Worm (Caenorhabditis elegans): Measurements from ENCODE around the gene K03D3.2.

K03D3.2 gene

ce11 chrIV:16346514-16346913 is 18.1 kb upstream of the K03D3.2 start, which contains the start of gene C35D6.3:
Gene C35D6.3 (plus strand): TSS chrIV:16346814.
- TF ChIP-seq rnt-1 (tag; optimal IDR thresholded peaks at IDR 0.05) (no peak), aly-2 (tag; optimal IDR thresholded peaks at IDR 0.05) (no peak), ets-5 (GFP tag; IDR thresholded peaks at IDR 0.05) (no peak), nhr-77 (tag; optimal IDR thresholded peaks at IDR 0.05) (no peak), zag-1 (tag; optimal IDR thresholded peaks at IDR 0.05) (no peak), ceh-8 (GFP tag; optimal IDR thresholded peaks at IDR 0.05) (no peak), ceh-88 (GFP tag; IDR thresholded peaks at IDR 0.05) (no peak), ceh-82 (tag; optimal IDR thresholded peaks at IDR 0.05) (no peak), hlh-4 (tag; optimal IDR thresholded peaks at IDR 0.05) (no peak), lsy-2 (tag; optimal IDR thresholded peaks at IDR 0.05) (no peak), mef-2 (tag; optimal IDR thresholded peaks at IDR 0.05) (no peak), nhr-76 (tag; optimal IDR thresholded peaks at IDR 0.05) (no peak)

ce11 chrIV:16336721-16337120 is 8.3 kb upstream of the K03D3.2 start, which contains the start of gene C35D6.13:
Gene C35D6.13 (plus strand): TSS chrIV:16337021.
- TF ChIP-seq dpl-1 (GFP tag; optimal IDR thresholded peaks at IDR 0.05) (no peak), nhr-19 (GFP tag; conservative IDR thresholded peaks at IDR 0.05) (no peak), nhr-90 (tag; optimal IDR thresholded peaks at IDR 0.05; ENCODE audit: poor library complexity) (no peak), nhr-85 (tag) (peak; percentile 1)

ce11 chrIV:16335037-16335436 is 6.6 kb upstream of the K03D3.2 start, which contains the start of gene srz-38:
Gene srz-38 (plus strand): TSS chrIV:16335337.
- TF ChIP-seq isw-1 (GFP tag; IDR thresholded peaks at IDR 0.05) (no peak), C34B4.2 (tag; optimal IDR thresholded peaks at IDR 0.05) (no peak), ztf-4 (tag; optimal IDR thresholded peaks at IDR 0.05) (no peak)

ce11 chrIV:16333121-16333520 is 4.7 kb upstream of the K03D3.2 start:
- TF ChIP-seq hlh-17 (GFP tag; optimal IDR thresholded peaks at IDR 0.05; ENCODE audit: borderline replicate concordance) (no peak), nhr-76 (tag; optimal IDR thresholded peaks at IDR 0.05) (no peak)

ce11 chrIV:16332585-16332984 is 4.2 kb upstream of the K03D3.2 start, which contains the start of gene srz-71:
Gene srz-71 (plus strand): TSS chrIV:16332885.
- no peak for TF ChIP-seq ztf-4 (tag; optimal IDR thresholded peaks at IDR 0.05)
- TF ChIP-seq blmp-1 (tag; optimal IDR thresholded peaks at IDR 0.05) = no peak
- no peak for TF ChIP-seq alr-1 (tag; optimal IDR thresholded peaks at IDR 0.05; ENCODE audit: borderline replicate concordance)
- TF ChIP-seq fkh-8 (tag; optimal IDR thresholded peaks at IDR 0.05) = no peak
- no peak for TF ChIP-seq jun-1 (tag; optimal IDR thresholded peaks at IDR 0.05)
- TF ChIP-seq nhr-11 (tag; optimal IDR thresholded peaks at IDR 0.05) = no peak
- no peak for TF ChIP-seq mep-1 (tag; optimal IDR thresholded peaks at IDR 0.05)
- no peak for TF ChIP-seq xbp-1 (tag; optimal IDR thresholded peaks at IDR 0.05)
- TF ChIP-seq Y116A8C.19 (tag; optimal IDR thresholded peaks at IDR 0.05; ENCODE audit: borderline replicate concordance) = no peak
- no peak for TF ChIP-seq C34B4.2 (tag; optimal IDR thresholded peaks at IDR 0.05)
- no peak for TF ChIP-seq snu-23 (GFP tag; optimal IDR thresholded peaks at IDR 0.05)
- TF ChIP-seq mef-2 (tag; optimal IDR thresholded peaks at IDR 0.05) = no peak
- TF ChIP-seq lin-39 (tag; optimal IDR thresholded peaks at IDR 0.05) = no peak
- TF ChIP-seq nhr-47 (tag; optimal IDR thresholded peaks at IDR 0.05) = no peak
- no peak for TF ChIP-seq nhr-71 (tag; optimal IDR thresholded peaks at IDR 0.05)
- TF ChIP-seq lir-3 (tag; optimal IDR thresholded peaks at IDR 0.05; ENCODE audit: poor library complexity) = no peak
- TF ChIP-seq efl-3 (GFP tag; optimal IDR thresholded peaks at IDR 0.05) = no peak
- TF ChIP-seq zag-1 (tag; optimal IDR thresholded peaks at IDR 0.05) = no peak
